Worm (Caenorhabditis elegans) whole organism, mixed stage, embryonic: ENCODE data around the gene lips-17.

Experiments
- ces-1 ChIP-seq: fragments of 150-350 bp; optimal IDR thresholded peaks from 2 replicates; lab custom pipeline; 2014; ENCODE audit warnings: missing biosample characterization, missing genetic modification reagents, missing genetic modification characterization
- ztf-11 ChIP-seq: fragments of 150-350 bp; optimal IDR thresholded peaks from 2 replicates; lab custom pipeline; 2014; ENCODE audit warnings: missing biosample characterization, missing genetic modification characterization

- TF ChIP-seq ces-1 (GFP tag; lab: Kevin White, UChicago), result no peak
- TF ChIP-seq ztf-11 (tag; lab: Kevin White, UChicago), result no peak
These were observed 37.7 kb upstream of the lips-17 start, which contains the start of gene F35D2.3 for ce11 chrII:7570305-7570704.
